Worm (Caenorhabditis elegans) whole organism, late embryonic: ENCODE data around the gene C24B5.4.

Experiments used
- K02D7.2 ChIP-seq: sonication (generic microtip); optimal IDR thresholded peaks from 2 replicates; lab custom pipeline; 2017; ENCODE audit warnings: mild to moderate bottlenecking, missing genetic modification characterization, missing compliant biosample characterization
- ceh-14 ChIP-seq: sonication (generic microtip); optimal IDR thresholded peaks from 2 replicates; lab custom pipeline; 2016; ENCODE audit warnings: missing genotype, missing genetic modification characterization, missing compliant biosample characterization
- ceh-18 ChIP-seq: sonication (generic microtip); optimal IDR thresholded peaks from 2 replicates; lab custom pipeline; 2016; ENCODE audit warnings: missing genetic modification characterization, missing compliant biosample characterization
- ceh-19 ChIP-seq: fragments of 200-800 bp; sonication (Bioruptor generic); optimal IDR thresholded peaks from 2 replicates; lab custom pipeline; 2018; ENCODE audit warnings: mild to moderate bottlenecking, missing genetic modification characterization, missing compliant biosample characterization
- ceh-2 ChIP-seq: sonication (generic microtip); optimal IDR thresholded peaks from 2 replicates; lab custom pipeline; 2016; ENCODE audit warnings: missing genotype, missing genetic modification characterization, missing compliant biosample characterization
- ceh-22 ChIP-seq: sonication (generic microtip); optimal IDR thresholded peaks from 2 replicates; lab custom pipeline; 2017; ENCODE audit warnings: missing biosample characterization, missing genetic modification characterization
- ceh-31 ChIP-seq: sonication (generic microtip); optimal IDR thresholded peaks from 2 replicates; lab custom pipeline; 2016; ENCODE audit warnings: missing genetic modification characterization, missing compliant biosample characterization
- ceh-34 ChIP-seq: sonication (generic microtip); optimal IDR thresholded peaks from 2 replicates; lab custom pipeline; 2016; ENCODE audit warnings: mild to moderate bottlenecking, missing genetic modification characterization, missing compliant biosample characterization
- ceh-48 ChIP-seq: sonication (generic microtip); optimal IDR thresholded peaks from 2 replicates; lab custom pipeline; 2016; ENCODE audit warnings: missing genetic modification characterization, inconsistent platforms, missing compliant biosample characterization
- ceh-6 ChIP-seq: fragments of 200-800 bp; sonication (Bioruptor generic); optimal IDR thresholded peaks from 2 replicates; lab custom pipeline; 2018; ENCODE audit warnings: mild to moderate bottlenecking, missing genetic modification characterization, missing compliant biosample characterization
- che-1 ChIP-seq: sonication (generic microtip); optimal IDR thresholded peaks from 2 replicates; lab custom pipeline; 2016; ENCODE audit warnings: mild to moderate bottlenecking, missing genetic modification characterization, missing compliant biosample characterization
- dve-1 ChIP-seq: sonication (generic microtip); optimal IDR thresholded peaks from 2 replicates; lab custom pipeline; 2017; ENCODE audit warnings: antibody characterized with exemption, mild to moderate bottlenecking, missing genetic modification characterization, missing compliant biosample characterization
- ets-4 ChIP-seq: sonication (generic microtip); optimal IDR thresholded peaks from 2 replicates; lab custom pipeline; 2016; ENCODE audit warnings: missing genetic modification characterization, missing compliant biosample characterization
- fkh-6 ChIP-seq: sonication (generic microtip); optimal IDR thresholded peaks from 2 replicates; lab custom pipeline; 2016; ENCODE audit warnings: missing genetic modification characterization, missing compliant biosample characterization
- hlh-13 ChIP-seq: fragments of 200-800 bp; sonication (Bioruptor generic); optimal IDR thresholded peaks from 2 replicates; lab custom pipeline; 2018; ENCODE audit warnings: mild to moderate bottlenecking, missing genetic modification characterization, missing compliant biosample characterization
- hlh-15 ChIP-seq: sonication (generic microtip); optimal IDR thresholded peaks from 2 replicates; lab custom pipeline; 2016; ENCODE audit warnings: missing genetic modification characterization, missing compliant biosample characterization
- hlh-30 ChIP-seq: sonication (generic microtip); optimal IDR thresholded peaks from 2 replicates; lab custom pipeline; 2017; ENCODE audit warnings: antibody characterized with exemption, missing genetic modification characterization, missing compliant biosample characterization; ENCODE audit not compliant: insufficient read depth
- hlh-8 ChIP-seq: sonication (generic microtip); optimal IDR thresholded peaks from 2 replicates; lab custom pipeline; 2016; ENCODE audit warnings: missing genotype, missing genetic modification characterization, missing compliant biosample characterization
- lim-6 ChIP-seq: sonication (generic microtip); optimal IDR thresholded peaks from 2 replicates; lab custom pipeline; 2016; ENCODE audit warnings: missing genetic modification characterization, missing compliant biosample characterization
- lin-11 ChIP-seq: fragments of 200-800 bp; sonication (Bioruptor generic); optimal IDR thresholded peaks from 2 replicates; lab custom pipeline; 2018; ENCODE audit warnings: mild to moderate bottlenecking, missing genetic modification characterization, missing compliant biosample characterization
- mec-3 ChIP-seq: sonication (generic microtip); optimal IDR thresholded peaks from 2 replicates; lab custom pipeline; 2016; ENCODE audit warnings: borderline replicate concordance, missing genetic modification characterization, missing compliant biosample characterization
- nfya-1 ChIP-seq: sonication (generic microtip); optimal IDR thresholded peaks from 2 replicates; lab custom pipeline; 2017; ENCODE audit warnings: missing genetic modification characterization, mild to moderate bottlenecking, missing compliant biosample characterization, antibody characterized with exemption, moderate library complexity
- nhr-11 ChIP-seq: fragments of 150-350 bp; optimal IDR thresholded peaks from 2 replicates; lab custom pipeline; 2014; ENCODE audit warnings: missing biosample characterization, missing genetic modification characterization
- nhr-232 ChIP-seq: sonication (generic microtip); optimal IDR thresholded peaks from 2 replicates; lab custom pipeline; 2016; ENCODE audit warnings: missing genetic modification characterization, missing compliant biosample characterization
- odd-2 ChIP-seq: sonication (generic microtip); optimal IDR thresholded peaks from 2 replicates; lab custom pipeline; 2017; ENCODE audit warnings: antibody characterized with exemption, mild to moderate bottlenecking, missing genetic modification characterization, missing compliant biosample characterization
- pag-3 ChIP-seq: sonication (generic microtip); optimal IDR thresholded peaks from 2 replicates; lab custom pipeline; 2016; ENCODE audit warnings: missing compliant biosample characterization, missing genetic modification characterization, borderline replicate concordance
- pat-9 ChIP-seq: fragments of 200-800 bp; sonication (Bioruptor generic); optimal IDR thresholded peaks from 2 replicates; lab custom pipeline; 2018; ENCODE audit warnings: mild to moderate bottlenecking, missing genetic modification characterization, moderate library complexity, missing compliant biosample characterization
- pha-2 ChIP-seq: sonication (generic microtip); optimal IDR thresholded peaks from 2 replicates; lab custom pipeline; 2017; ENCODE audit warnings: mild to moderate bottlenecking, missing genetic modification characterization, missing compliant biosample characterization
- pha-4 ChIP-seq: fragments of 150-350 bp; optimal IDR thresholded peaks from 2 replicates; lab custom pipeline; 2018; ENCODE audit warnings: missing biosample characterization, missing genetic modification reagents, missing genetic modification characterization
- tbx-2 ChIP-seq: sonication (generic microtip); optimal IDR thresholded peaks from 2 replicates; lab custom pipeline; 2016; ENCODE audit warnings: missing genetic modification characterization, missing compliant biosample characterization
- tbx-7 ChIP-seq: sonication (generic microtip); optimal IDR thresholded peaks from 2 replicates; lab custom pipeline; 2016; ENCODE audit warnings: missing genotype, missing genetic modification characterization, missing compliant biosample characterization
- unc-42 ChIP-seq: sonication (generic microtip); optimal IDR thresholded peaks from 2 replicates; lab custom pipeline; 2016; ENCODE audit warnings: missing genotype, missing genetic modification characterization, missing compliant biosample characterization
- unc-55 ChIP-seq: sonication (generic microtip); optimal IDR thresholded peaks from 2 replicates; lab custom pipeline; 2017; ENCODE audit warnings: missing biosample characterization, missing genetic modification reagents, missing genetic modification characterization

C24B5.4 gene

DNA sequence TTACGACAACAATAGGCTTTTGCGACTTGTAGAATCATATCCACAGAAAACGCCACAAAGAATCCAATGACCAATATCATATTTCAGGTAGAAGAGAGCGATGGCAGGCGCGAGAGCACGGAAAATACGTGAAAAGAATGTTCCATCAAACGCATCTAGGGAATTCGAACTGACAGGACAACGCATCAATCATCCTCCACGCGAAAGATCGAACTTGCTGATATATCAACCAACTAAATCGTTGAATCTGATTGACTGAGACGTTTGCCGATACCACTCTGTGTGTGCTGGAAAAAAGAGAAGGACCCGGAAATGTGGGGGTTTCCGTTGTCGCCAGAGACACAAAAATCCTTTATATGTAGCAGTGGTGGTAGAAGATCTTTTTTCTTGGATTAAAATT, 21.1 kb upstream of the C24B5.4 start:
- TF ChIP-seq unc-55 (peak; percentile 39), hlh-30 (tag; lab: Kevin White, UChicago) (no peak)

DNA sequence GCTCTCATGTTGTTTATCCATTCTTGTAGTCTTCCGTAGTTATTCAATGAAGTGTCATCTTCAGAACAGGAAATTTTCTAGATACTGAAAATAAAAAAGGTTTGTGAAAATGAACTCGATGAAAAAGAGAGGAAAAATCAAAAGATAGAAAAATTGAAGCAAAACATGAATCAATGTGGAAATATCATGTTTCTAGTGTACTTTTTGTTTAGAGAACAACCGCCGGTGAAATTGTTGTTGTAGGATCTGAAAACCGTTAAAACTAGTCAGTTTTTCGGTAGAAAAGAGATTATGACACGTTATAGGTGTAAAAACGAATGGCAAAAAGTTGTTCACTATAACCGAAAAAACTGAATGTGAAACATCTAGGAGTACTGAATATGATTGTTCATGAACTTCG, 20.0 kb upstream of the C24B5.4 start, which contains the start of gene pacs-1:
Gene pacs-1, minus strand, starts transcription at position 101 of the 400 bp plus-strand sequence.
- TF ChIP-seq odd-2 (tag; lab: Kevin White, UChicago) (no peak), mec-3 (no peak), ceh-34 (tag; lab: Kevin White, UChicago) (no peak), ceh-22 (no peak), nfya-1 (tag; lab: Kevin White, UChicago) (no peak), hlh-13 (GFP tag; lab: Kevin White, UChicago) (no peak), K02D7.2 (tag; lab: Kevin White, UChicago) (no peak), ceh-14 (no peak)

DNA sequence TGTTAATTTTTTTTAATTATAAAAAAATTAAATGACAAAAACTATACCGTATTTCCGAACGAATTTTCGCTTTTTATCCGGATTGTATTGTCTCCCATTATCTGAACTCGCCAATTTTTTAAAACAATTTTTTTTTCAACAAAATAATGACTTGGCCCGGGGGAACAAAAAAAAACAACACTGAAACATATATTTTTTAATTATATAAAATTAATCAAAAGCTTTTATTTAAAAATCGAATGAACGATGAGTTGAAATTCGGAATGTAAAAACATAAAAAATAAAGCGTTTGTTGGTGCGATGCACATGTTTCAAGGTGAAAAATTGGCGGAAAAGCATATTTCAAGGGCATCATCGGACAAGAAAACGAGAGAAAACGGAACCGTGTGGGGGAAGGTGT, 16.4 kb upstream of the C24B5.4 start, which contains the start of gene mdt-27:
Gene mdt-27, minus strand, starts transcription at position 101 of the 400 bp plus-strand sequence.
- TF ChIP-seq ceh-6 = no peak
- TF ChIP-seq fkh-6 (tag; lab: Kevin White, UChicago) = no peak
- TF ChIP-seq nhr-11 = no peak
- TF ChIP-seq pha-2 (tag; lab: Kevin White, UChicago) = no peak
- no peak for TF ChIP-seq ceh-18 (tag; lab: Kevin White, UChicago)
- no peak for TF ChIP-seq pha-4
- no peak for TF ChIP-seq lin-11 (tag; lab: Kevin White, UChicago)

DNA sequence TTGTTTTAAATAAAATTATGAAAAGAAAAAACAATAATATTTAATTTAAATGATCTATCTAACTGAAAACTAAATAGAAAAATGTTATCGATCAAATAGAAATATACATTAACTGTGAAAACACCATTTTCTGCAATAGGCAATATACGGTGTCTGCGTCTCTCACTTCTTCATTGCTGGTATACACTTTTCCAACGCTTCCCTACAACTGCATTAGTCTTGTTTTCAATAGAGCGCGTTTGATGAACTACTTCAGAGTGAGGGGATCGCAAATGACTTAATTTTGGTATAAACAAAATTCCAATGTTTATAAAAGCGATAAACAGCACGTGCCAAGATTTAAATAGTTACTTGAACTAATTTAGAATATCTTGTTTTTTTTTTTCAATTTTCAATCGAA, 15.4 kb upstream of the C24B5.4 start:
- TF ChIP-seq pha-2 (tag; lab: Kevin White, UChicago) (no peak), ceh-31 (tag; lab: Kevin White, UChicago) (peak; percentile 52), ceh-18 (tag; lab: Kevin White, UChicago) (peak; percentile 17), unc-55 (peak; percentile 43), unc-42 (peak; percentile 96), pat-9 (tag; lab: Kevin White, UChicago) (no peak), ceh-19 (no peak), dve-1 (tag; lab: Kevin White, UChicago) (peak; percentile 10), tbx-2 (tag; lab: Kevin White, UChicago) (peak; percentile 22), nhr-232 (tag; lab: Kevin White, UChicago) (no peak), nfya-1 (tag; lab: Kevin White, UChicago) (peak; percentile 70)
- TF ChIP-seq, all 69 proteins: peak for 7

DNA sequence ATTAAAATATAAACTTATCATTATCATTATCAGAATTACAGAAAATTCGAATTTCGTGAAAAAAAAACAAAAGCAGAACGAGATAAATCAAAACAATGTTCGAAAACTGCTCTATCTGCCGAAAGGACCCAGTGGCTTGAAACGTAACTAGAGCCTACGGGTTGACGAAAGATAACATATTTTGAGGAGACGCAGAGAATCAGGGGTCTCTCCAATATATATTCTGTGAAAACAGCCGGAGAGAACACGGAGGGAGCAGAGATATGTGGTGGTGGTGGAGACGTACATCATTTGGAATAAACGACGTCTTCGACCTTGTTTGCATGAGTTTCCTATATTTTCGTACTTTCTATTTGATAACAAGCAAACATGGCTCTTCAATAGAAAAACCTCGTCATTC, 11.8 kb upstream of the C24B5.4 start:
- TF ChIP-seq dve-1 (tag; lab: Kevin White, UChicago) = no peak
- TF ChIP-seq nfya-1 (tag; lab: Kevin White, UChicago) = no peak
- TF ChIP-seq hlh-8 (tag; lab: Kevin White, UChicago) = no peak
- no peak for TF ChIP-seq nhr-11
- TF ChIP-seq pag-3 = no peak
- no peak for TF ChIP-seq ceh-48 (tag; lab: Kevin White, UChicago)
- TF ChIP-seq hlh-15 (tag; lab: Kevin White, UChicago) = no peak
- TF ChIP-seq ceh-2 (tag; lab: Kevin White, UChicago) = no peak
- no peak for TF ChIP-seq tbx-7 (tag; lab: Kevin White, UChicago)
- no peak for TF ChIP-seq ceh-31 (tag; lab: Kevin White, UChicago)
- no peak for TF ChIP-seq ets-4 (tag; lab: Kevin White, UChicago)
- no peak for TF ChIP-seq hlh-30 (tag; lab: Kevin White, UChicago)
- no peak for TF ChIP-seq lim-6
- no peak for TF ChIP-seq che-1 (tag; lab: Kevin White, UChicago)
- no peak for TF ChIP-seq pat-9 (tag; lab: Kevin White, UChicago)
